Worm (Caenorhabditis elegans) whole organism, L1 larva: ENCODE results near the gene C06B3.6.

Experiments used
- ceh-82 ChIP-seq, 3 experiments: fragments of 150-350 bp in 1 of 3; sonication (generic microtip) in 2 of 3; optimal IDR thresholded peaks; 2 replicates each; lab custom pipeline; 2014 to 2017; ENCODE audit warnings: missing biosample characterization in 3 of 3, missing genetic modification characterization in 3 of 3
- lsy-2 ChIP-seq, 2 experiments: fragments of 150-350 bp; optimal IDR thresholded peaks; 2 replicates each; lab custom pipeline; 2014; ENCODE audit warnings: missing biosample characterization in 2 of 2, missing genetic modification characterization in 2 of 2
- nhr-28 ChIP-seq: fragments of 150-350 bp; optimal IDR thresholded peaks from 2 replicates; lab custom pipeline; 2014; ENCODE audit warnings: missing biosample characterization, missing genetic modification characterization
- nhr-77 ChIP-seq: fragments of 150-350 bp; optimal IDR thresholded peaks from 2 replicates; lab custom pipeline; 2014; ENCODE audit warnings: missing biosample characterization, missing genetic modification characterization

DNA sequence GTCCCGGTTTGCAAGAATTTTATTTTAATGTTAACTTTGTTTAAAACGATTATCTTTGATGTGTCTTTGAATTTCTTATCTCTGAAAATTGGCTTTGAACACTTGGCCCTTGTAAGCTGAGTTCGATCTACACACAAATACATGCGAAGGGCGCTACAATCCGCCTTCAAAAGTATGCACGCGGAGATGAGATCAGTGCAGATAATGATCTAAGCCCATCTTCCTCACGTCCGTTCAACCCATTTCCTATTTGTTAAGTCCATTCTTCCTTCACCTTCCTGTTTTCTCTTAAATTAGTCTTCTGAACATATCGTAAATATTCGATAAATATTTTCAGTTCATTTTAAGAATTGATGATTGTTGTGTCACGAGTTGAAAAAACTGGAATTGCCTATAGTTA, 42.4 kb downstream of the C06B3.6 start, which contains the start of gene nhr-175:
- TF ChIP-seq nhr-28 (tag; lab: Kevin White, UChicago) (no peak), nhr-77 (tag; lab: Kevin White, UChicago) (no peak), lsy-2 (tag; optimal IDR thresholded peaks at IDR 0.05; lab: Kevin White, UChicago) (no peak), ceh-82 (tag; optimal IDR thresholded peaks at IDR 0.05; lab: Kevin White, UChicago) (no peak)
